Fruit fly (Drosophila melanogaster) whole organism, pupa: Measurements from ENCODE around the gene Aldh.

ENCODE experiments used
- CG14655 ChIP-seq: fragments of 200-800 bp; sonication (Bioruptor generic); optimal IDR thresholded peaks from 3 replicates; lab custom pipeline; 2017; ENCODE audit warnings: mild to moderate bottlenecking, missing biosample characterization, missing genetic modification reagents, missing genetic modification characterization
- CG8159 ChIP-seq: fragments of 200-800 bp; sonication (Bioruptor generic); optimal IDR thresholded peaks from 3 replicates; lab custom pipeline; 2018; ENCODE audit warnings: missing biosample characterization, mild to moderate bottlenecking, missing genetic modification characterization, moderate library complexity
- rn ChIP-seq: fragments of 200-800 bp; sonication (Bioruptor generic); IDR thresholded peaks from 2 replicates; pipeline ENCODE4 v1.3.6; 2022; ENCODE audit warnings: missing biosample characterization, missing genetic modification characterization

dm6 chr2L:9424193-9424592 is 37.0 kb downstream of the Aldh start:
- TF ChIP-seq rn (GFP tag; lab: Robert Waterston, UW), result no peak
- no peak for TF ChIP-seq CG8159 (tag; lab: Kevin White, UChicago)
- TF ChIP-seq CG14655 (GFP tag; lab: Kevin White, UChicago), result no peak
